Fruit fly (Drosophila melanogaster): Measurements from ENCODE around the gene CG15771.
A peak's percentile ranks its signal among the peaks of the same experiment; 100 is the strongest.

The CG15771 gene

dm6 chrX:5746864-5747861, 8.2 kb upstream of the CG15771 start, which contains the start of the genes IntS6 and Rtel1 (continued):
- TF ChIP-seq CG1647 (GFP tag; optimal IDR thresholded peaks at IDR 0.05), result peak; percentile 84
- peak; percentile 76 for TF ChIP-seq btn (GFP tag; optimal IDR thresholded peaks at IDR 0.05)
- TF ChIP-seq CG18599 (GFP tag; optimal IDR thresholded peaks at IDR 0.05), result peak; percentile 90
- peak; percentile 90 for TF ChIP-seq ranshi (GFP tag; IDR thresholded peaks at IDR 0.05)
- no peak for TF ChIP-seq CG5953 (GFP tag; IDR thresholded peaks at IDR 0.05)
- peak; percentile 93 for TF ChIP-seq CG32532 (GFP tag; IDR thresholded peaks at IDR 0.05)
- TF ChIP-seq chinmo (GFP tag; IDR thresholded peaks at IDR 0.05; ENCODE audit: partially characterized antibody), result peak; percentile 100
- TF ChIP-seq Lhr (GFP tag; optimal IDR thresholded peaks at IDR 0.05), result peak; percentile 64
- peak; percentile 83 for TF ChIP-seq ham (GFP tag; IDR thresholded peaks at IDR 0.05)
- TF ChIP-seq CG18619 (GFP tag; optimal IDR thresholded peaks at IDR 0.05), result peak; percentile 89
- TF ChIP-seq CG17612 (GFP tag; IDR thresholded peaks at IDR 0.05), result peak; percentile 80
- TF ChIP-seq CG11723 (GFP tag; optimal IDR thresholded peaks at IDR 0.05), result peak; percentile 74
- peak; percentile 87 for TF ChIP-seq chn (GFP tag; optimal IDR thresholded peaks at IDR 0.05)
- TF ChIP-seq gsb-n (tag; optimal IDR thresholded peaks at IDR 0.05), result peak; percentile 76
- peak; percentile 69; the same call in 2 of the 3 replicates for TF ChIP-seq otp (GFP tag; IDR thresholded peaks at IDR 0.05)
- peak; percentile 88 for TF ChIP-seq CG1233 (GFP tag; optimal IDR thresholded peaks at IDR 0.05)
- TF ChIP-seq sens-2 (GFP tag; IDR thresholded peaks at IDR 0.05), result peak; percentile 64; the same call in 1 of the 2 replicates
- TF ChIP-seq CG11247 (GFP tag; IDR thresholded peaks at IDR 0.05), result peak; percentile 82
- TF ChIP-seq pan (optimal IDR thresholded peaks at IDR 0.05), result no peak
- TF ChIP-seq pan (GFP tag; optimal IDR thresholded peaks at IDR 0.05 in 1 of 2, IDR thresholded peaks at IDR 0.05 in 1 of 2), result peak in 1 of 2 experiments; percentile 89
- TF ChIP-seq hkb (optimal IDR thresholded peaks at IDR 0.05), result no peak
- TF ChIP-seq hkb (GFP tag; IDR thresholded peaks at IDR 0.05), result peak; percentile 88
- peak; percentile 94 for TF ChIP-seq HLH54F (GFP tag; optimal IDR thresholded peaks at IDR 0.05)
- TF ChIP-seq bsh (GFP tag; optimal IDR thresholded peaks at IDR 0.05), result peak; percentile 51 to 87
- TF ChIP-seq fu2 (GFP tag; optimal IDR thresholded peaks at IDR 0.05), result peak; percentile 90
- TF ChIP-seq stc (GFP tag; IDR thresholded peaks at IDR 0.05), result peak; percentile 84
- peak; percentile 69 for TF ChIP-seq salm (tag; optimal IDR thresholded peaks at IDR 0.05)
- TF ChIP-seq Dad (GFP tag; optimal IDR thresholded peaks at IDR 0.05), result peak; percentile 78
- peak; percentile 88 for TF ChIP-seq CG11456 (GFP tag; IDR thresholded peaks at IDR 0.05)
- TF ChIP-seq CG9817 (tag; optimal IDR thresholded peaks at IDR 0.05), result peak; percentile 94
- peak; percentile 83 for TF ChIP-seq MTF-1 (GFP tag; optimal IDR thresholded peaks at IDR 0.05; ENCODE audit: borderline replicate concordance)
- peak; percentile 85 for TF ChIP-seq CG32772 (GFP tag; IDR thresholded peaks at IDR 0.05)
- peak; percentile 81 for TF ChIP-seq HLH3B (GFP tag; IDR thresholded peaks at IDR 0.05)
- no peak for TF ChIP-seq hth (optimal IDR thresholded peaks at IDR 0.05)
- TF ChIP-seq Dip2 (GFP tag; IDR thresholded peaks at IDR 0.05), result no peak
- TF ChIP-seq tgo (GFP tag; IDR thresholded peaks at IDR 0.05), result peak; percentile 88
- peak; percentile 78 for TF ChIP-seq jing (GFP tag; optimal IDR thresholded peaks at IDR 0.05)
- peak; percentile 75 for TF ChIP-seq CG15479 (GFP tag; optimal IDR thresholded peaks at IDR 0.05)
- TF ChIP-seq CG1603 (tag; optimal IDR thresholded peaks at IDR 0.05), result peak; percentile 91
- TF ChIP-seq CG6683 (GFP tag; optimal IDR thresholded peaks at IDR 0.05), result peak; percentile 23
- peak; percentile 61 for TF ChIP-seq CG10959 (GFP tag; IDR thresholded peaks at IDR 0.05)
- peak; percentile 75 for TF ChIP-seq odd (GFP tag; optimal IDR thresholded peaks at IDR 0.05)
- peak; percentile 93 for TF ChIP-seq CG15269 (tag; optimal IDR thresholded peaks at IDR 0.05)
- peak; percentile 62 for TF ChIP-seq CG31388 (GFP tag; optimal IDR thresholded peaks at IDR 0.05)
- peak; percentile 72 for TF ChIP-seq danr (GFP tag; IDR thresholded peaks at IDR 0.05)
- TF ChIP-seq cato (GFP tag; optimal IDR thresholded peaks at IDR 0.05; ENCODE audit: borderline replicate concordance), result peak; percentile 84
- peak; percentile 80 for TF ChIP-seq CG1529 (GFP tag; optimal IDR thresholded peaks at IDR 0.05)
- peak; percentile 96 for TF ChIP-seq CG12769 (tag; optimal IDR thresholded peaks at IDR 0.05)
- TF ChIP-seq Rfx (GFP tag; IDR thresholded peaks at IDR 0.05), result peak; percentile 94

Measured in whole organism, embryonic.